Fruit fly (Drosophila melanogaster) whole organism, embryonic: ENCODE measurements around the gene mAChR-C.
A peak's percentile ranks its signal among the peaks of the same experiment; 100 is the strongest.

Experiments
- B-H2 ChIP-seq: fragments of 200-800 bp; sonication (Bioruptor generic); optimal IDR thresholded peaks from 2 replicates; lab custom pipeline; 2018; ENCODE audit warnings: missing biosample characterization, mild to moderate bottlenecking, missing genetic modification characterization
- CG10543 ChIP-seq: fragments of 200-800 bp; sonication (Bioruptor generic); optimal IDR thresholded peaks from 3 replicates; lab custom pipeline; 2017; ENCODE audit warnings: missing biosample characterization, mild to moderate bottlenecking, missing genetic modification characterization, moderate library complexity
- CG11560 ChIP-seq: fragments of 200-800 bp; sonication (Bioruptor generic); IDR thresholded peaks from 3 replicates; pipeline ENCODE4 v1.3.6; 2022; ENCODE audit warnings: missing biosample characterization, missing genetic modification characterization
- CG12071 ChIP-seq: fragments of 200-800 bp; sonication (Bioruptor generic); optimal IDR thresholded peaks from 3 replicates; lab custom pipeline; 2018; ENCODE audit warnings: missing biosample characterization, mild to moderate bottlenecking, missing genetic modification characterization
- CG12155 ChIP-seq: fragments of 200-800 bp; sonication (Bioruptor generic); optimal IDR thresholded peaks from 3 replicates; lab custom pipeline; 2016; ENCODE audit warnings: missing biosample characterization, missing genetic modification characterization
- CG12769 ChIP-seq: fragments of 200-800 bp; sonication (Bioruptor generic); optimal IDR thresholded peaks from 2 replicates; lab custom pipeline; 2019; ENCODE audit warnings: missing biosample characterization, mild to moderate bottlenecking, missing genetic modification characterization, moderate library complexity
- CG1529 ChIP-seq: fragments of 200-800 bp; sonication (Bioruptor generic); optimal IDR thresholded peaks from 3 replicates; lab custom pipeline; 2018; ENCODE audit warnings: missing biosample characterization, missing genetic modification characterization
- CG1602 ChIP-seq: fragments of 200-800 bp; sonication (Bioruptor generic); optimal IDR thresholded peaks from 3 replicates; lab custom pipeline; 2016; ENCODE audit warnings: missing biosample characterization, missing genetic modification characterization
- CG17829 ChIP-seq: fragments of 200-800 bp; optimal IDR thresholded peaks from 2 replicates; lab custom pipeline; 2019; ENCODE audit warnings: missing biosample characterization, mild to moderate bottlenecking, missing genetic modification characterization, moderate library complexity
- CG18476 ChIP-seq: fragments of 200-800 bp; sonication (Bioruptor generic); optimal IDR thresholded peaks from 2 replicates; lab custom pipeline; 2016; ENCODE audit warnings: missing biosample characterization, mild to moderate bottlenecking, missing genetic modification characterization
- CG2199 ChIP-seq: fragments of 200-800 bp; sonication (Bioruptor generic); IDR thresholded peaks from 3 replicates; pipeline ENCODE4 v1.3.6; 2022; ENCODE audit warnings: missing biosample characterization, missing genetic modification characterization
- CG2678 ChIP-seq: fragments of 200-800 bp; sonication (Bioruptor generic); optimal IDR thresholded peaks from 3 replicates; lab custom pipeline; 2019; ENCODE audit warnings: missing biosample characterization, mild to moderate bottlenecking, missing genetic modification characterization, moderate library complexity
- CG6175 ChIP-seq: fragments of 200-800 bp; sonication (Bioruptor generic); IDR thresholded peaks from 3 replicates; pipeline ENCODE4 v1.3.6; 2022; ENCODE audit warnings: missing biosample characterization, missing genetic modification characterization
- CG6791 ChIP-seq: fragments of 200-800 bp; sonication (Bioruptor generic); IDR thresholded peaks from 3 replicates; pipeline ENCODE4 v1.3.6; 2022; ENCODE audit warnings: missing biosample characterization, missing genetic modification characterization; ENCODE audit not compliant: partially characterized antibody
- CG8290 ChIP-seq, 3 experiments: fragments of 200-800 bp; sonication (Bioruptor generic); optimal IDR thresholded peaks; 2 replicates each; lab custom pipeline; 2016 to 2019; ENCODE audit warnings: missing biosample characterization in 3 of 3, missing genetic modification characterization in 3 of 3, mild to moderate bottlenecking in 2 of 3, moderate library complexity in 1 of 3
- CG8924 ChIP-seq: fragments of 200-800 bp; optimal IDR thresholded peaks from 3 replicates; lab custom pipeline; 2019; ENCODE audit warnings: missing biosample characterization, mild to moderate bottlenecking, missing genetic modification characterization, moderate library complexity
- CG9727 ChIP-seq: fragments of 200-800 bp; sonication (Bioruptor generic); optimal IDR thresholded peaks from 3 replicates; lab custom pipeline; 2017; ENCODE audit warnings: missing biosample characterization, mild to moderate bottlenecking, missing genetic modification characterization
- CrebB ChIP-seq: fragments of 200-800 bp; sonication (Bioruptor generic); optimal IDR thresholded peaks from 3 replicates; lab custom pipeline; 2018; ENCODE audit warnings: missing biosample characterization, mild to moderate bottlenecking, missing genetic modification characterization
- D19A ChIP-seq: fragments of 200-800 bp; optimal IDR thresholded peaks from 3 replicates; lab custom pipeline; 2019; ENCODE audit warnings: missing biosample characterization, mild to moderate bottlenecking, missing genetic modification characterization, moderate library complexity
- Deaf1 ChIP-seq: fragments of 200-800 bp; optimal IDR thresholded peaks from 3 replicates; lab custom pipeline; 2019; ENCODE audit warnings: missing biosample characterization, mild to moderate bottlenecking, missing genetic modification characterization, moderate library complexity
- Fer1 ChIP-seq: fragments of 200-800 bp; sonication (Bioruptor generic); optimal IDR thresholded peaks from 2 replicates; lab custom pipeline; 2017; ENCODE audit warnings: missing biosample characterization, mild to moderate bottlenecking, missing genetic modification characterization
- HLH3B ChIP-seq: fragments of 200-800 bp; sonication (Bioruptor generic); IDR thresholded peaks from 2 replicates; pipeline ENCODE4 v1.3.6; 2022; ENCODE audit warnings: missing biosample characterization, missing genetic modification characterization
- HLHmδ ChIP-seq: fragments of 200-800 bp; sonication (Bioruptor generic); optimal IDR thresholded peaks from 2 replicates; lab custom pipeline; 2018; ENCODE audit warnings: missing biosample characterization, mild to moderate bottlenecking, missing genetic modification characterization, moderate library complexity
- Hey ChIP-seq: fragments of 200-800 bp; sonication (Bioruptor generic); optimal IDR thresholded peaks from 3 replicates; lab custom pipeline; 2018; ENCODE audit warnings: missing biosample characterization, mild to moderate bottlenecking, missing genetic modification characterization
- Nf-YC ChIP-seq: fragments of 200-800 bp; optimal IDR thresholded peaks from 3 replicates; lab custom pipeline; 2019; ENCODE audit warnings: missing biosample characterization, mild to moderate bottlenecking, missing genetic modification characterization, moderate library complexity
- Opbp ChIP-seq: fragments of 200-800 bp; sonication (Bioruptor generic); IDR thresholded peaks from 3 replicates; pipeline ENCODE4 v1.3.6; 2022; ENCODE audit warnings: missing biosample characterization, missing genetic modification characterization; ENCODE audit not compliant: partially characterized antibody
- abd-A ChIP-seq: fragments of 200-800 bp; sonication (Bioruptor generic); optimal IDR thresholded peaks from 3 replicates; lab custom pipeline; 2019; ENCODE audit warnings: missing biosample characterization, mild to moderate bottlenecking, missing genetic modification characterization, moderate library complexity
- caup ChIP-seq: fragments of 200-800 bp; sonication (Bioruptor generic); optimal IDR thresholded peaks from 3 replicates; lab custom pipeline; 2017; ENCODE audit warnings: missing biosample characterization, mild to moderate bottlenecking, missing genetic modification characterization, moderate library complexity; ENCODE audit not compliant: severe bottlenecking
- cg ChIP-seq: fragments of 200-800 bp; sonication (Bioruptor generic); optimal IDR thresholded peaks from 3 replicates; lab custom pipeline; 2019; ENCODE audit warnings: missing biosample characterization, mild to moderate bottlenecking, missing genetic modification characterization, moderate library complexity
- chinmo ChIP-seq: fragments of 200-800 bp; sonication (Bioruptor generic); IDR thresholded peaks from 4 replicates; pipeline ENCODE4 v1.3.6; 2022; ENCODE audit warnings: missing biosample characterization, missing genetic modification characterization; ENCODE audit not compliant: partially characterized antibody
- crc ChIP-seq: fragments of 200-800 bp; sonication (Bioruptor generic); optimal IDR thresholded peaks from 2 replicates; lab custom pipeline; 2016; ENCODE audit warnings: missing biosample characterization, missing genetic modification characterization
- crol ChIP-seq: fragments of 200-800 bp; sonication (Bioruptor generic); IDR thresholded peaks from 2 replicates; pipeline ENCODE4 v1.3.6; 2022; ENCODE audit warnings: missing biosample characterization, missing genetic modification characterization
- gsb ChIP-seq: fragments of 200-800 bp; sonication (Bioruptor generic); IDR thresholded peaks from 2 replicates; pipeline ENCODE4 v1.3.6; 2022; ENCODE audit warnings: missing biosample characterization, missing genetic modification characterization
- kah ChIP-seq: fragments of 200-800 bp; sonication (Bioruptor generic); optimal IDR thresholded peaks from 2 replicates; lab custom pipeline; 2018; ENCODE audit warnings: missing biosample characterization, mild to moderate bottlenecking, missing genetic modification characterization
- maf-S ChIP-seq: fragments of 200-800 bp; sonication (Bioruptor generic); optimal IDR thresholded peaks from 2 replicates; lab custom pipeline; 2016; ENCODE audit warnings: missing biosample characterization, missing genetic modification characterization
- mirr ChIP-seq: fragments of 200-800 bp; sonication (Bioruptor generic); optimal IDR thresholded peaks from 3 replicates; lab custom pipeline; 2018; ENCODE audit warnings: missing biosample characterization, mild to moderate bottlenecking, missing genetic modification characterization
- nmo ChIP-seq: fragments of 200-800 bp; sonication (Bioruptor generic); optimal IDR thresholded peaks from 2 replicates; lab custom pipeline; 2018; ENCODE audit warnings: missing biosample characterization, mild to moderate bottlenecking, missing genetic modification characterization, moderate library complexity
- nom ChIP-seq: fragments of 200-800 bp; sonication (Bioruptor generic); optimal IDR thresholded peaks from 2 replicates; lab custom pipeline; 2017; ENCODE audit warnings: missing biosample characterization, missing genetic modification characterization, mild to moderate bottlenecking, moderate library complexity, missing genetic modification reagents
- onecut ChIP-seq: fragments of 200-800 bp; sonication (Bioruptor generic); IDR thresholded peaks from 2 replicates; pipeline ENCODE4 v1.3.6; 2022; ENCODE audit warnings: missing biosample characterization, missing genetic modification characterization
- pho ChIP-seq: fragments of 200-800 bp; sonication (Bioruptor generic); optimal IDR thresholded peaks from 2 replicates; lab custom pipeline; 2016; ENCODE audit warnings: missing biosample characterization, missing genetic modification characterization
- pros ChIP-seq: fragments of 200-800 bp; sonication (Bioruptor generic); optimal IDR thresholded peaks from 3 replicates; lab custom pipeline; 2019; ENCODE audit warnings: missing biosample characterization, mild to moderate bottlenecking, missing genetic modification characterization, moderate library complexity
- psq ChIP-seq: fragments of 200-800 bp; sonication (Bioruptor generic); optimal IDR thresholded peaks from 2 replicates; lab custom pipeline; 2017; ENCODE audit warnings: missing biosample characterization, missing genetic modification characterization
- rib ChIP-seq: fragments of 200-800 bp; sonication (Bioruptor generic); IDR thresholded peaks from 2 replicates; pipeline ENCODE4 v1.3.6; 2022; ENCODE audit warnings: missing biosample characterization, missing genetic modification characterization
- row ChIP-seq: fragments of 200-800 bp; sonication (Bioruptor generic); IDR thresholded peaks from 3 replicates; pipeline ENCODE4 v1.3.6; 2022; ENCODE audit warnings: missing biosample characterization, missing genetic modification characterization
- slbo ChIP-seq: fragments of 200-800 bp; sonication (Bioruptor generic); IDR thresholded peaks from 2 replicates; pipeline ENCODE4 v1.3.6; 2022; ENCODE audit warnings: missing biosample characterization, missing genetic modification characterization
- sug ChIP-seq: fragments of 200-800 bp; optimal IDR thresholded peaks from 2 replicates; lab custom pipeline; 2019; ENCODE audit warnings: missing biosample characterization, mild to moderate bottlenecking, missing genetic modification characterization, moderate library complexity
- trem ChIP-seq: fragments of 200-800 bp; optimal IDR thresholded peaks from 3 replicates; lab custom pipeline; 2019; ENCODE audit warnings: missing biosample characterization, mild to moderate bottlenecking, missing genetic modification characterization, moderate library complexity
- twi ChIP-seq: fragments of 200-800 bp; optimal IDR thresholded peaks from 2 replicates; lab custom pipeline; 2019; ENCODE audit warnings: missing biosample characterization, mild to moderate bottlenecking, missing genetic modification characterization, moderate library complexity
- vnd ChIP-seq: fragments of 200-800 bp; sonication (Bioruptor generic); IDR thresholded peaks from 3 replicates; pipeline ENCODE4 v1.3.6; 2022; ENCODE audit warnings: missing biosample characterization, missing genetic modification characterization; ENCODE audit not compliant: partially characterized antibody

mAChR-C gene

DNA sequence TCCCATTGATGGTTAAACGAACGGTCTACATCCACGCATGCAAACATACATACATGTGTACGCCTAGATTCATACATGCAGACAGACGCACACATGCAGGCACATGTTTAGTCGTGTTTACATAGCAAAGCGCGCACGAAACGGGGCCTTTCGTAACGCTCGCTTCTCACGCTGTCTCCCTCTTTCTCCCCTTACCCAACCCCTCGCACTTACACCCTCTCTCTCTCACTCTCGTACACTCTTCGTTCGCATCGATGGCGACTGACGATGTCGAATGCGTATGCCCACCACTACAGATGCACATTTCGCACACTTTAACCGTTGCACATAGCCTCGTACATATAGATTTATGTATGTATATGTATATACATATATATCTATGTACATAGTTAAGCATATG, 33.6 kb upstream of the mAChR-C start (continued):
- TF ChIP-seq trem: peak; percentile 14
- TF ChIP-seq Fer1 (GFP tag; lab: Kevin White, UChicago): peak; percentile 12
- TF ChIP-seq CG6175 (GFP tag; lab: Robert Waterston, UW): no peak
- TF ChIP-seq CrebB (tag; lab: Kevin White, UChicago): peak; percentile 13
- TF ChIP-seq kah (GFP tag; lab: Kevin White, UChicago): no peak
- no peak for TF ChIP-seq CG1529 (GFP tag; lab: Kevin White, UChicago)
- TF ChIP-seq CG17829 (tag; lab: Kevin White, UChicago): peak; percentile 27
- peak; percentile 88 for TF ChIP-seq cg
- TF ChIP-seq slbo (GFP tag; lab: Robert Waterston, UW): no peak
- TF ChIP-seq row (GFP tag; lab: Robert Waterston, UW): 0 out of 3 replicates have a peak, but pooled peaks have one; percentile 17
- no peak for TF ChIP-seq HLH3B
- TF ChIP-seq pros: peak; percentile 77
- TF ChIP-seq vnd (GFP tag; lab: Robert Waterston, UW): no peak
- peak; percentile 45 for TF ChIP-seq HLHmδ
- TF ChIP-seq CG9727 (GFP tag; lab: Kevin White, UChicago): no peak
- TF ChIP-seq CG1602 (GFP tag; lab: Kevin White, UChicago): no peak
- peak; percentile 44 for TF ChIP-seq Nf-YC (tag; lab: Kevin White, UChicago)
- TF ChIP-seq Deaf1 (tag; lab: Kevin White, UChicago): peak; percentile 94
- TF ChIP-seq CG8924 (tag; lab: Kevin White, UChicago): peak; percentile 9
- TF ChIP-seq CG12769 (tag; lab: Kevin White, UChicago): peak; percentile 64
- peak; percentile 36 for TF ChIP-seq CG12071 (GFP tag; lab: Kevin White, UChicago)
- peak; percentile 57 for TF ChIP-seq mirr
- TF ChIP-seq CG18476 (GFP tag; lab: Kevin White, UChicago): no peak
- TF ChIP-seq Opbp (GFP tag; lab: Robert Waterston, UW): 0 out of 3 replicates have a peak, but pooled peaks have one; percentile 24
- TF ChIP-seq D19A (tag; lab: Kevin White, UChicago): peak; percentile 13
- TF ChIP-seq CG8290 (GFP tag; optimal IDR thresholded peaks at IDR 0.05; lab: Kevin White, UChicago): peak; percentile 38
- TF ChIP-seq CG8290 (tag; optimal IDR thresholded peaks at IDR 0.05; lab: Kevin White, UChicago): peak; percentile 55 to 82
- TF ChIP-seq CG11560 (tag; lab: Robert Waterston, UW): no peak
- TF ChIP-seq pho (GFP tag; lab: Kevin White, UChicago): no peak
- peak; percentile 63 for TF ChIP-seq rib (GFP tag; lab: Robert Waterston, UW)
- peak; percentile 65 for TF ChIP-seq abd-A (tag; lab: Kevin White, UChicago)
- 0 out of 3 replicates have a peak, but pooled peaks have one; percentile 31 for TF ChIP-seq CG6791 (GFP tag; lab: Robert Waterston, UW)
- TF ChIP-seq chinmo (GFP tag; lab: Robert Waterston, UW): peak; percentile 88; the same call in 2 of the 4 replicates
- 0 out of 3 replicates have a peak, but pooled peaks have one; percentile 61 for TF ChIP-seq CG2199 (GFP tag; lab: Robert Waterston, UW)
- no peak for TF ChIP-seq CG12155 (GFP tag; lab: Kevin White, UChicago)
- peak; percentile 13; the same call in 1 of the 2 replicates for TF ChIP-seq onecut
- TF ChIP-seq CG10543 (GFP tag; lab: Kevin White, UChicago): peak; percentile 81
- peak; percentile 16 for TF ChIP-seq B-H2 (GFP tag; lab: Kevin White, UChicago)
- peak; percentile 45 for TF ChIP-seq psq (GFP tag; lab: Kevin White, UChicago)
- TF ChIP-seq crol: peak; percentile 87
- TF ChIP-seq maf-S: no peak
- no peak for TF ChIP-seq nmo
- peak; percentile 7 for TF ChIP-seq caup
- peak; percentile 16 for TF ChIP-seq sug
- no peak for TF ChIP-seq gsb (GFP tag; lab: Robert Waterston, UW)
- peak; percentile 4 for TF ChIP-seq CG2678 (tag; lab: Kevin White, UChicago)
- peak; percentile 56 for TF ChIP-seq Hey (tag; lab: Kevin White, UChicago)
- TF ChIP-seq twi: peak; percentile 55
- no peak for TF ChIP-seq crc
- peak; percentile 22 for TF ChIP-seq nom (GFP tag; lab: Kevin White, UChicago)
